Worm (Caenorhabditis elegans) whole organism, midembryonic: ENCODE results near the gene K09E2.2.

Source experiments
- T22C8.4 ChIP-seq: fragments of 200-800 bp; sonication (Bioruptor generic); IDR thresholded peaks from 2 replicates; pipeline ENCODE4 v1.3.6; 2022; ENCODE audit warnings: missing genetic modification characterization, missing compliant biosample characterization
- cog-1 ChIP-seq: sonication (generic microtip); optimal IDR thresholded peaks from 2 replicates; lab custom pipeline; 2016; ENCODE audit warnings: missing genetic modification characterization, missing compliant biosample characterization
- flt-1 ChIP-seq: fragments of 200-800 bp; sonication (Bioruptor generic); IDR thresholded peaks from 2 replicates; pipeline ENCODE4 v1.3.6; 2022; ENCODE audit warnings: missing genetic modification characterization, missing compliant biosample characterization
- klf-2 ChIP-seq: fragments of 200-800 bp; sonication (Bioruptor generic); conservative IDR thresholded peaks from 2 replicates; pipeline ENCODE4 v1.3.6; 2022; ENCODE audit warnings: missing genetic modification reagents, missing genetic modification characterization, missing compliant biosample characterization
- ref-1 ChIP-seq: fragments of 200-800 bp; sonication (Bioruptor generic); conservative IDR thresholded peaks from 2 replicates; pipeline ENCODE4 v1.3.6; 2022; ENCODE audit warnings: missing genetic modification reagents, missing genetic modification characterization, missing compliant biosample characterization
- tab-1 ChIP-seq: fragments of 200-800 bp; sonication (Bioruptor generic); IDR thresholded peaks from 2 replicates; pipeline ENCODE4 v1.3.6; 2022; ENCODE audit warnings: missing genetic modification characterization, missing compliant biosample characterization
- ztf-23 ChIP-seq: fragments of 200-800 bp; sonication (Bioruptor generic); IDR thresholded peaks from 2 replicates; pipeline ENCODE4 v1.3.6; 2022; ENCODE audit warnings: missing genetic modification reagents, missing genetic modification characterization, missing compliant biosample characterization
- ztf-29 ChIP-seq: fragments of 200-800 bp; sonication (Bioruptor generic); IDR thresholded peaks from 2 replicates; pipeline ENCODE4 v1.3.6; 2022; ENCODE audit warnings: missing genetic modification reagents, missing genetic modification characterization, missing compliant biosample characterization

ce11 chrX:8721273-8721672 lies 48.4 kb downstream of the K09E2.2 start:
- no peak for TF ChIP-seq flt-1 (GFP tag; lab: Robert Waterston, UW)
- TF ChIP-seq cog-1, result no peak
- TF ChIP-seq ref-1 (GFP tag; lab: Robert Waterston, UW), result no peak
- TF ChIP-seq ztf-29 (GFP tag; lab: Robert Waterston, UW), result no peak
- TF ChIP-seq klf-2, result no peak
- no peak for TF ChIP-seq T22C8.4 (GFP tag; lab: Robert Waterston, UW)
- TF ChIP-seq ztf-23, result no peak
- no peak for TF ChIP-seq tab-1 (GFP tag; lab: Robert Waterston, UW)
